Fruit fly (Drosophila melanogaster) whole organism, adult: ENCODE measurements around the gene CG32856.

Experiments used
- CG11617 ChIP-seq: fragments of 200-800 bp; sonication (Bioruptor generic); optimal IDR thresholded peaks from 2 replicates; lab custom pipeline; 2017; ENCODE audit warnings: mild to moderate bottlenecking, missing biosample characterization, missing genetic modification reagents, missing genetic modification characterization
- CG5204 ChIP-seq: fragments of 200-800 bp; sonication (Bioruptor generic); optimal IDR thresholded peaks from 2 replicates; lab custom pipeline; 2016; ENCODE audit warnings: missing biosample characterization, missing genetic modification characterization
- CG7101 ChIP-seq: fragments of 200-800 bp; sonication (Bioruptor generic); optimal IDR thresholded peaks from 2 replicates; lab custom pipeline; 2018; ENCODE audit warnings: missing biosample characterization, mild to moderate bottlenecking, missing genetic modification characterization, moderate library complexity
- Crg-1 ChIP-seq: fragments of 200-800 bp; sonication (Bioruptor generic); optimal IDR thresholded peaks from 2 replicates; lab custom pipeline; 2016; ENCODE audit warnings: missing biosample characterization, missing genetic modification characterization
- Mnt ChIP-seq: fragments of 200-800 bp; sonication (Bioruptor generic); optimal IDR thresholded peaks from 2 replicates; lab custom pipeline; 2016; ENCODE audit warnings: missing biosample characterization, mild to moderate bottlenecking, missing genetic modification characterization

DNA sequence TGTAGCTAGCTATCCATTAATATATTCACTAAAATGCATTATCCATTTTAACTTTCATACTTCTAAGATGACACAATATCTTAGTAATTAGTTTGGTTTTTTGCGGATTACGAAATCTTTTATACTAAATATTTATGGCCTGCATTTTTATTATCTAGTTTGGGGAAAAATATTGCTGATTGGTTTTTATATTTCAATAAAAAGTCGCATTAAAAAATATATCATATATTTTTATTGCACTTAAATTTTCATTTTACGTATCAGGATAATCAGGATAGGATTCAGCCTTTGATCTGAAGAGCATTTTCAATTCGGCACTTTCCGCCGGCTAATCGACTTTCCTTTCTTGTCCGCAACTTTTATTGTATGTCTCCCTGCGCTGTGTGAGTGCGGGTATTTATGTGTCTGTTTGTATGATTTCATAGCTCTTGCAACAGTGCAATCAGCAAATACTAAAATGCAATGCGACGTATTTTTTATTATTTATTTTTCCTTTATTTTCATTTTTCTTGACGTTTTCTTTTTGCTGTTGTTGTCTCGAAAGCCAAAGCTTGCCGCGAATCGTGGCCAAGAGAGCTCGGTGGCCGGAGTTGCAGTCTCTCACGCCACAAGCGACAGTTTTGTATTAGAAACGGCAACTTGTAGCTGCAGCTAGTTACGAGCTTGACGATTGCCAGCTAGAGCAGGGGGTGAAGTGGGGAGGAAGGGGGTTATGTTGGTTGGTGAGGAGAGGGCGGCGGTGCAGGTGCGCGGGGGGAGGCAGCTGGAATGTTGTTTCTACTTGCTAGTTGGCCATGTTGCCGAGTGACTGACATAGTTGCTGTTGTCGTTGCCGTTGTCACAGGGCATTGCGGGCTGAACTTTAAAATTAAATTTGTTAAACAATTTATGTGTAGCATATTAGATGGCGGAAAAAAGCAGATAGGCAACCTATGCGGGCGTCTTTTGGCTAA lies 42.3 kb downstream of the CG32856 start:
- no peak for TF ChIP-seq CG7101 (tag; lab: Kevin White, UChicago)
- TF ChIP-seq CG5204 (GFP tag; lab: Kevin White, UChicago) = no peak
- no peak for TF ChIP-seq Crg-1
- TF ChIP-seq Mnt = no peak
- TF ChIP-seq CG11617 (GFP tag; lab: Kevin White, UChicago) = no peak
